Worm (Caenorhabditis elegans) whole organism, L1 larva: ENCODE measurements around the gene Y53F4B.1.

ENCODE experiments used
- C04F5.9 ChIP-seq: sonication (generic microtip); optimal IDR thresholded peaks from 2 replicates; lab custom pipeline; 2016; ENCODE audit warnings: missing genetic modification characterization, missing compliant biosample characterization
- C34B4.2 ChIP-seq: sonication (generic microtip); optimal IDR thresholded peaks from 2 replicates; lab custom pipeline; 2017; ENCODE audit warnings: mild to moderate bottlenecking, missing genetic modification characterization, missing compliant biosample characterization
- aha-1 ChIP-seq: fragments of 150-350 bp; optimal IDR thresholded peaks from 2 replicates; lab custom pipeline; 2014; ENCODE audit warnings: missing biosample characterization, missing genetic modification characterization
- ama-1 ChIP-seq: fragments of 150-350 bp; optimal IDR thresholded peaks from 2 replicates; lab custom pipeline; 2014
- ceh-90 ChIP-seq: sonication (generic microtip); optimal IDR thresholded peaks from 2 replicates; lab custom pipeline; 2016; ENCODE audit warnings: missing genetic modification characterization, missing compliant biosample characterization
- ces-1 ChIP-seq: fragments of 150-350 bp; optimal IDR thresholded peaks from 2 replicates; lab custom pipeline; 2014; ENCODE audit warnings: missing biosample characterization, missing genetic modification reagents, missing genetic modification characterization
- dpl-1 ChIP-seq, 3 experiments: fragments of 150-350 bp in 2 of 3; sonication (generic microtip) in 1 of 3; optimal IDR thresholded peaks; 2 replicates each; lab custom pipeline; 2014 to 2017; ENCODE audit warnings: missing biosample characterization in 3 of 3, missing genetic modification characterization in 3 of 3, missing genetic modification reagents in 3 of 3
- efl-1 ChIP-seq, 4 experiments: fragments of 150-350 bp; optimal IDR thresholded peaks in 3 of 4; peaks in 1 of 4; 1 replicate in 1 of 4; 2 replicates in 3 of 4; lab custom pipeline; 2014; ENCODE audit warnings: missing biosample characterization in 2 of 4, missing genetic modification characterization in 2 of 4, missing genetic modification reagents in 2 of 4
- elt-2 ChIP-seq: sonication (generic microtip); optimal IDR thresholded peaks from 2 replicates; lab custom pipeline; 2016; ENCODE audit warnings: missing genetic modification characterization, mild to moderate bottlenecking, inconsistent platforms, missing compliant biosample characterization, missing genetic modification reagents
- fkh-4 ChIP-seq: sonication (generic microtip); optimal IDR thresholded peaks from 2 replicates; lab custom pipeline; 2016; ENCODE audit warnings: missing compliant biosample characterization, missing genetic modification characterization, borderline replicate concordance
- fkh-8 ChIP-seq: sonication (generic microtip); optimal IDR thresholded peaks from 2 replicates; lab custom pipeline; 2016; ENCODE audit warnings: mild to moderate bottlenecking, missing genetic modification characterization, missing compliant biosample characterization
- fos-1 ChIP-seq: fragments of 150-350 bp; optimal IDR thresholded peaks from 2 replicates; lab custom pipeline; 2014; ENCODE audit warnings: missing biosample characterization, missing genetic modification characterization
- grh-1 ChIP-seq: fragments of 200-800 bp; sonication (Bioruptor generic); IDR thresholded peaks from 2 replicates; pipeline ENCODE4 v1.3.6; 2022; ENCODE audit warnings: missing genetic modification reagents, missing genetic modification characterization, missing compliant biosample characterization
- hlh-17 ChIP-seq: fragments of 200-800 bp; sonication (Bioruptor generic); optimal IDR thresholded peaks from 2 replicates; lab custom pipeline; 2018; ENCODE audit warnings: missing genetic modification characterization, mild to moderate bottlenecking, missing compliant biosample characterization, moderate library complexity, borderline replicate concordance
- isw-1 ChIP-seq: fragments of 200-800 bp; sonication (Bioruptor generic); IDR thresholded peaks from 2 replicates; pipeline ENCODE4 v1.3.6; 2022; ENCODE audit warnings: missing genetic modification characterization, missing compliant biosample characterization
- lin-14 ChIP-seq: fragments of 200-800 bp; sonication (Bioruptor generic); optimal IDR thresholded peaks from 2 replicates; lab custom pipeline; 2018; ENCODE audit warnings: mild to moderate bottlenecking, missing genetic modification characterization, moderate library complexity, missing compliant biosample characterization
- lin-39 ChIP-seq: fragments of 150-350 bp; optimal IDR thresholded peaks from 2 replicates; lab custom pipeline; 2014; ENCODE audit warnings: missing biosample characterization, missing genetic modification reagents, missing genetic modification characterization
- mdl-1 ChIP-seq, 2 experiments: fragments of 150-350 bp; optimal IDR thresholded peaks; 2 replicates each; lab custom pipeline; 2014 to 2017; ENCODE audit warnings: missing biosample characterization in 2 of 2, missing genetic modification characterization in 2 of 2, inconsistent platforms in 1 of 2
- mef-2 ChIP-seq: fragments of 150-350 bp; optimal IDR thresholded peaks from 2 replicates; lab custom pipeline; 2014; ENCODE audit warnings: missing biosample characterization, missing genetic modification characterization
- mep-1 ChIP-seq: fragments of 150-350 bp; optimal IDR thresholded peaks from 2 replicates; lab custom pipeline; 2014; ENCODE audit warnings: missing biosample characterization, missing genetic modification characterization
- nhr-20 ChIP-seq: sonication (generic microtip); optimal IDR thresholded peaks from 2 replicates; lab custom pipeline; 2016; ENCODE audit warnings: mild to moderate bottlenecking, missing genetic modification characterization, missing compliant biosample characterization
- nhr-237 ChIP-seq: fragments of 150-350 bp; optimal IDR thresholded peaks from 2 replicates; lab custom pipeline; 2014; ENCODE audit warnings: missing biosample characterization, missing genetic modification characterization
- nhr-47 ChIP-seq: sonication (generic microtip); optimal IDR thresholded peaks from 2 replicates; lab custom pipeline; 2016; ENCODE audit warnings: mild to moderate bottlenecking, missing genetic modification characterization, moderate library complexity, missing compliant biosample characterization
- nhr-85 ChIP-seq: sonication (generic microtip); peaks from one replicate; lab custom pipeline; 2016; ENCODE audit warnings: missing genetic modification characterization, inconsistent platforms, missing compliant biosample characterization
- pax-3 ChIP-seq: fragments of 200-800 bp; sonication (Bioruptor generic); optimal IDR thresholded peaks from 2 replicates; lab custom pipeline; 2018; ENCODE audit warnings: mild to moderate bottlenecking, missing genetic modification characterization, moderate library complexity, missing compliant biosample characterization
- pqm-1 ChIP-seq: sonication (generic microtip); optimal IDR thresholded peaks from 3 replicates; lab custom pipeline; 2017; ENCODE audit warnings: missing biosample characterization, missing genetic modification characterization
- rnt-1 ChIP-seq: sonication (generic microtip); optimal IDR thresholded peaks from 2 replicates; lab custom pipeline; 2016; ENCODE audit warnings: mild to moderate bottlenecking, missing genetic modification characterization, moderate library complexity, missing compliant biosample characterization
- skn-1 ChIP-seq: fragments of 150-350 bp; optimal IDR thresholded peaks from 2 replicates; lab custom pipeline; 2014; ENCODE audit warnings: missing biosample characterization, missing genetic modification characterization
- sptf-1 ChIP-seq: fragments of 150-350 bp; optimal IDR thresholded peaks from 2 replicates; lab custom pipeline; 2014; ENCODE audit warnings: missing biosample characterization, missing genetic modification characterization
- xbp-1 ChIP-seq: sonication (generic microtip); optimal IDR thresholded peaks from 2 replicates; lab custom pipeline; 2016; ENCODE audit warnings: missing genetic modification characterization, missing compliant biosample characterization
- zag-1 ChIP-seq: fragments of 150-350 bp; optimal IDR thresholded peaks from 2 replicates; lab custom pipeline; 2014; ENCODE audit warnings: missing biosample characterization, missing genetic modification characterization
- zip-4 ChIP-seq: fragments of 200-800 bp; sonication (Bioruptor generic); optimal IDR thresholded peaks from 2 replicates; lab custom pipeline; 2018; ENCODE audit warnings: mild to moderate bottlenecking, missing genetic modification characterization, moderate library complexity, missing compliant biosample characterization

Y53F4B.1 gene

ce11 chrII:14968275-14968674 is 10.3 kb upstream of the Y53F4B.1 start:
- TF ChIP-seq ama-1 (lab: Kevin White, UChicago) (no peak), nhr-237 (tag; lab: Kevin White, UChicago) (no peak), aha-1 (no peak), fkh-4 (tag; lab: Kevin White, UChicago) (no peak), ces-1 (GFP tag; lab: Kevin White, UChicago) (no peak), C04F5.9 (tag; lab: Kevin White, UChicago) (no peak), lin-39 (tag; lab: Kevin White, UChicago) (no peak), mdl-1 (tag; optimal IDR thresholded peaks at IDR 0.05; lab: Kevin White, UChicago) (no peak), pax-3 (tag; lab: Kevin White, UChicago) (no peak), zag-1 (tag; lab: Kevin White, UChicago) (no peak), efl-1 (optimal IDR thresholded peaks at IDR 0.05; lab: Kevin White, UChicago) (no peak), efl-1 (GFP tag; optimal IDR thresholded peaks at IDR 0.05 in 1 of 2; lab: Kevin White, UChicago) (no peak), nhr-47 (tag; lab: Kevin White, UChicago) (no peak), grh-1 (GFP tag; lab: Robert Waterston, UW) (no peak), dpl-1 (GFP tag; optimal IDR thresholded peaks at IDR 0.05; lab: Kevin White, UChicago) (no peak), mep-1 (tag; lab: Kevin White, UChicago) (no peak), lin-14 (GFP tag; lab: Kevin White, UChicago) (no peak), zip-4 (no peak), nhr-20 (tag; lab: Kevin White, UChicago) (no peak), fos-1 (tag; lab: Kevin White, UChicago) (no peak)

ce11 chrII:14967084-14967483 is 9.1 kb upstream of the Y53F4B.1 start:
- no peak for TF ChIP-seq rnt-1 (tag; lab: Kevin White, UChicago)
- peak in 1 of 2 experiments; percentile 3 for TF ChIP-seq efl-1 (optimal IDR thresholded peaks at IDR 0.05; lab: Kevin White, UChicago)
- no peak for TF ChIP-seq efl-1 (GFP tag; optimal IDR thresholded peaks at IDR 0.05 in 1 of 2; lab: Kevin White, UChicago)
- TF ChIP-seq, all 84 proteins: peak for 1

ce11 chrII:14966420-14966819 is 8.4 kb upstream of the Y53F4B.1 start:
- TF ChIP-seq nhr-85 (tag; lab: Kevin White, UChicago) (peak; percentile 13), mef-2 (tag; lab: Kevin White, UChicago) (no peak), C34B4.2 (tag; lab: Kevin White, UChicago) (no peak)
- TF ChIP-seq, all 84 proteins: peak for 1

ce11 chrII:14964877-14965276 is 6.9 kb upstream of the Y53F4B.1 start:
- TF ChIP-seq pqm-1 (tag; lab: Kevin White, UChicago) = peak; percentile 35
- no peak for TF ChIP-seq rnt-1 (tag; lab: Kevin White, UChicago)
- no peak for TF ChIP-seq skn-1 (tag; lab: Kevin White, UChicago)
- TF ChIP-seq efl-1 (optimal IDR thresholded peaks at IDR 0.05; lab: Kevin White, UChicago) = no peak
- TF ChIP-seq efl-1 (GFP tag; optimal IDR thresholded peaks at IDR 0.05 in 1 of 2; lab: Kevin White, UChicago) = peak in 1 of 2 experiments; percentile 83
- no peak for TF ChIP-seq xbp-1 (tag; lab: Kevin White, UChicago)
- TF ChIP-seq fos-1 (tag; lab: Kevin White, UChicago) = no peak
- no peak for TF ChIP-seq hlh-17 (GFP tag; lab: Kevin White, UChicago)
- TF ChIP-seq elt-2 = peak; percentile 7

- TF ChIP-seq lin-14 (GFP tag; lab: Kevin White, UChicago) = no peak
- TF ChIP-seq rnt-1 (tag; lab: Kevin White, UChicago) = no peak
- no peak for TF ChIP-seq fkh-8 (tag; lab: Kevin White, UChicago)
- no peak for TF ChIP-seq isw-1 (GFP tag; lab: Robert Waterston, UW)
- no peak for TF ChIP-seq nhr-20 (tag; lab: Kevin White, UChicago)
- TF ChIP-seq fkh-4 (tag; lab: Kevin White, UChicago) = no peak
- TF ChIP-seq pax-3 (tag; lab: Kevin White, UChicago) = no peak
- no peak for TF ChIP-seq ceh-90 (tag; lab: Kevin White, UChicago)
- no peak for TF ChIP-seq sptf-1 (tag; lab: Kevin White, UChicago)
- no peak for TF ChIP-seq grh-1 (GFP tag; lab: Robert Waterston, UW)
These were observed 6.0 kb upstream of the Y53F4B.1 start, which contains the start of gene elo-9 for ce11 chrII:14964008-14964407. TSS of gene elo-9 (minus strand) at chrII:14964108.
